Worm (Caenorhabditis elegans) whole organism, L4 larva: ENCODE data around the gene bca-1.

Experiments used
- F10B5.3 ChIP-seq: sonication (generic microtip); optimal IDR thresholded peaks from 2 replicates; lab custom pipeline; 2016; ENCODE audit warnings: mild to moderate bottlenecking, missing genetic modification characterization, missing compliant biosample characterization
- Y48G9A.11 ChIP-seq: fragments of 200-800 bp; sonication (Bioruptor generic); IDR thresholded peaks from 2 replicates; pipeline ENCODE4 v1.3.6; 2022; ENCODE audit warnings: missing genetic modification reagents, missing genetic modification characterization, missing compliant biosample characterization
- ama-1 ChIP-seq: fragments of 150-350 bp; optimal IDR thresholded peaks from 2 replicates; lab custom pipeline; 2014; ENCODE audit warnings: inconsistent platforms, mixed read lengths
- ceh-82 ChIP-seq: sonication (generic microtip); optimal IDR thresholded peaks from 2 replicates; lab custom pipeline; 2017; ENCODE audit warnings: missing biosample characterization, missing genetic modification characterization
- ces-1 ChIP-seq: fragments of 150-350 bp; sonication (generic microtip); optimal IDR thresholded peaks from 4 replicates; lab custom pipeline; 2014; ENCODE audit warnings: missing biosample characterization, missing genetic modification reagents, missing genetic modification characterization
- daf-8 ChIP-seq: fragments of 200-800 bp; sonication (Bioruptor generic); IDR thresholded peaks from 2 replicates; pipeline ENCODE4 v1.3.6; 2022; ENCODE audit warnings: missing genetic modification characterization, missing compliant biosample characterization
- dmd-6 ChIP-seq: fragments of 200-800 bp; sonication (Bioruptor generic); IDR thresholded peaks from 2 replicates; pipeline ENCODE4 v1.3.6; 2022; ENCODE audit warnings: missing genetic modification reagents, missing genetic modification characterization, missing compliant biosample characterization
- egl-27 ChIP-seq: sonication (generic microtip); optimal IDR thresholded peaks from 3 replicates; lab custom pipeline; 2017; ENCODE audit warnings: missing biosample characterization, missing genetic modification reagents, missing genetic modification characterization
- jun-1 ChIP-seq: fragments of 150-350 bp; optimal IDR thresholded peaks from 2 replicates; lab custom pipeline; 2014; ENCODE audit warnings: missing biosample characterization, missing genetic modification reagents, missing genetic modification characterization
- lin-1 ChIP-seq: fragments of 200-800 bp; sonication (Bioruptor generic); IDR thresholded peaks from 2 replicates; pipeline ENCODE4 v1.3.6; 2022; ENCODE audit warnings: missing genetic modification reagents, missing genetic modification characterization, missing compliant biosample characterization
- lin-13 ChIP-seq: fragments of 150-350 bp; optimal IDR thresholded peaks from 2 replicates; lab custom pipeline; 2014; ENCODE audit warnings: missing biosample characterization, missing genetic modification reagents, missing genetic modification characterization
- nhr-11 ChIP-seq: fragments of 150-350 bp; optimal IDR thresholded peaks from 2 replicates; lab custom pipeline; 2014; ENCODE audit warnings: missing biosample characterization, missing genetic modification characterization
- nhr-77 ChIP-seq: fragments of 150-350 bp; optimal IDR thresholded peaks from 2 replicates; lab custom pipeline; 2014; ENCODE audit warnings: missing biosample characterization, missing genetic modification characterization

DNA sequence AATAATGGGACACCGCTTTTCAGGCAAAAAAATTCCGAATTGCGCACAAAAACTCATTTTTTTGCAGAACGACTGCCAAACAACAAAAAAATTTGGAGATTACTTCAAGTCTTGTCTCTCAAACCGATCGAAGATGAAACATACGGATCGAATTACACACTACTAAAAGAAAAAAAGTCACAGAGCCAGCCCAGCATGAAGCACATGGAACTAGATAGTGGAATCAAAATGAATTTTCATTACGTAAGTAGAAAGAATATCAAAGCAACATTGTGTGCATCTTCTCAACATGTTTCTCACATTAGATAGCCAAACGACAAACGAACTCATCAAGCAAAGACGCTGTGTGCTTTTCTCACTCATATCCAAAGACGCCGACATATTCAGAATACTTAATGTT, 16.6 kb upstream of the bca-1 start:
- TF ChIP-seq egl-27, result no peak
- no peak for TF ChIP-seq lin-1 (GFP tag; lab: Robert Waterston, UW)
- no peak for TF ChIP-seq ceh-82
- TF ChIP-seq nhr-77 (tag; lab: Kevin White, UChicago), result no peak
- TF ChIP-seq F10B5.3 (tag; lab: Kevin White, UChicago), result no peak
- no peak for TF ChIP-seq lin-13 (GFP tag; lab: Kevin White, UChicago)
- no peak for TF ChIP-seq daf-8 (GFP tag; lab: Robert Waterston, UW)
- no peak for TF ChIP-seq nhr-11
- no peak for TF ChIP-seq ama-1 (lab: Kevin White, UChicago)
- no peak for TF ChIP-seq dmd-6 (GFP tag; lab: Robert Waterston, UW)
- TF ChIP-seq ces-1 (GFP tag; lab: Kevin White, UChicago), result no peak
- TF ChIP-seq Y48G9A.11 (GFP tag; lab: Robert Waterston, UW), result no peak
- TF ChIP-seq jun-1 (tag; lab: Kevin White, UChicago), result no peak
